Worm (Caenorhabditis elegans): Measurements from ENCODE around the gene col-89.

The col-89 gene

DNA sequence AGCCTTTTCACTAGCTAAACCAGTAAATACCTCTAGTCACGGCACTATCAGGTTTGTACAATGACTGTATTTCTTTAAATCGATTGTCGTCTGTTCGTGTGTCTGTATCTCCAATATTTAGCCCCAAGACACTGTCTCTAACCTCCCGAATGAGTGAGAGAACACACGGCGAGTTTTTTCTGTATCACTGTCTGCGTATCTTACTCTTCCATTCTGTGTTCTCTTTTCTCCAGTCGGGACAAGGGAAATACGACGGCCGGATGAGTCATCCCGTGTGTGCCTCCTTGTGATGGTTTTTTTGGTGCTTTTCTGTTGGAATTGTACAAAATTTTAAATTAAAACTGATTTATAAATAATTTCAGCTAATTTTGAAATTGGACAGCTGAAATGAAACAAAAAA, 48.1 kb downstream of the col-89 start (continued):
- TF ChIP-seq unc-86 (tag; optimal IDR thresholded peaks at IDR 0.05) (no peak), nhr-47 (tag; optimal IDR thresholded peaks at IDR 0.05) (peak; percentile 54), egl-13 (tag; optimal IDR thresholded peaks at IDR 0.05) (no peak), nhr-19 (GFP tag; conservative IDR thresholded peaks at IDR 0.05) (peak; percentile 42; the same call in 1 of the 2 replicates), nhr-90 (tag; optimal IDR thresholded peaks at IDR 0.05; ENCODE audit: poor library complexity) (peak; percentile 50), pag-3 (tag; optimal IDR thresholded peaks at IDR 0.05; ENCODE audit: borderline replicate concordance, insufficient read depth) (no peak), aly-2 (tag; optimal IDR thresholded peaks at IDR 0.05) (peak; percentile 8), elt-2 (tag; optimal IDR thresholded peaks at IDR 0.05) (no peak), alr-1 (tag; optimal IDR thresholded peaks at IDR 0.05; ENCODE audit: borderline replicate concordance) (no peak), lir-3 (tag; optimal IDR thresholded peaks at IDR 0.05; ENCODE audit: poor library complexity) (peak; percentile 22), F16B12.6 (tag; optimal IDR thresholded peaks at IDR 0.05) (peak; percentile 57), ama-1 (optimal IDR thresholded peaks at IDR 0.05) (no peak), hlh-17 (GFP tag; optimal IDR thresholded peaks at IDR 0.05; ENCODE audit: borderline replicate concordance) (no peak), nhr-85 (tag) (peak; percentile 54), lin-39 (tag; optimal IDR thresholded peaks at IDR 0.05) (no peak), mab-9 (GFP tag; IDR thresholded peaks at IDR 0.05) (no peak), nhr-76 (tag; optimal IDR thresholded peaks at IDR 0.05) (no peak), ceh-88 (GFP tag; IDR thresholded peaks at IDR 0.05) (no peak), nhr-11 (tag; optimal IDR thresholded peaks at IDR 0.05) (no peak), unc-30 (tag; optimal IDR thresholded peaks at IDR 0.05) (no peak), efl-1 (optimal IDR thresholded peaks at IDR 0.05) (peak; percentile 78 to 80), efl-1 (GFP tag; optimal IDR thresholded peaks at IDR 0.05 in 1 of 2) (peak; percentile 60 to 96), nhr-77 (tag; optimal IDR thresholded peaks at IDR 0.05) (peak; percentile 67), tlp-1 (tag; optimal IDR thresholded peaks at IDR 0.05) (no peak), zag-1 (tag; optimal IDR thresholded peaks at IDR 0.05) (no peak), nhr-12 (tag; optimal IDR thresholded peaks at IDR 0.05) (no peak), skn-1 (tag; optimal IDR thresholded peaks at IDR 0.05) (peak; percentile 27), unc-98 (GFP tag; IDR thresholded peaks at IDR 0.05) (no peak), sup-37 (GFP tag; optimal IDR thresholded peaks at IDR 0.05) (no peak), ztf-4 (tag; optimal IDR thresholded peaks at IDR 0.05) (no peak), isw-1 (GFP tag; IDR thresholded peaks at IDR 0.05) (no peak)

- TF ChIP-seq mdl-1 (tag; optimal IDR thresholded peaks at IDR 0.05) (no peak), elt-3 (tag; optimal IDR thresholded peaks at IDR 0.05) (peak in 1 of 6 experiments; percentile 49), mep-1 (tag; optimal IDR thresholded peaks at IDR 0.05) (no peak), efl-1 (optimal IDR thresholded peaks at IDR 0.05) (no peak), efl-1 (GFP tag; optimal IDR thresholded peaks at IDR 0.05 in 1 of 2) (peak in 1 of 2 experiments; percentile 58), egl-27 (tag; optimal IDR thresholded peaks at IDR 0.05) (no peak)
Observed at ce11 chrIII:4796536-4796935, 48.6 kb downstream of the col-89 start, which contains the start of gene tag-325. Gene tag-325, plus strand, starts transcription at chrIII:4796836.

All from whole organism, L1 larva.